Fruit fly (Drosophila melanogaster) whole organism, pupa: Measurements from ENCODE around the gene spn-B.

Source experiments
- CG10348 ChIP-seq: fragments of 200-800 bp; sonication (Bioruptor generic); IDR thresholded peaks from 2 replicates; pipeline ENCODE4 v1.3.6; 2022; ENCODE audit warnings: missing biosample characterization, missing genetic modification characterization
- CG12605 ChIP-seq: fragments of 200-800 bp; sonication (Bioruptor generic); IDR thresholded peaks from 2 replicates; pipeline ENCODE4 v1.3.6; 2022; ENCODE audit warnings: missing biosample characterization, missing genetic modification characterization
- CG13204 ChIP-seq: fragments of 200-800 bp; sonication (Bioruptor generic); optimal IDR thresholded peaks from 2 replicates; lab custom pipeline; 2018; ENCODE audit warnings: missing biosample characterization, mild to moderate bottlenecking, missing genetic modification characterization, moderate library complexity
- CG14655 ChIP-seq: fragments of 200-800 bp; sonication (Bioruptor generic); optimal IDR thresholded peaks from 3 replicates; lab custom pipeline; 2017; ENCODE audit warnings: mild to moderate bottlenecking, missing biosample characterization, missing genetic modification reagents, missing genetic modification characterization
- CG15710 ChIP-seq: fragments of 200-800 bp; sonication (Bioruptor generic); optimal IDR thresholded peaks from 2 replicates; lab custom pipeline; 2018; ENCODE audit warnings: missing biosample characterization, mild to moderate bottlenecking, missing genetic modification characterization, moderate library complexity
- CG17806 ChIP-seq: fragments of 200-800 bp; sonication (Bioruptor generic); optimal IDR thresholded peaks from 2 replicates; lab custom pipeline; 2018; ENCODE audit warnings: missing biosample characterization, mild to moderate bottlenecking, missing genetic modification characterization, moderate library complexity
- CG32121 ChIP-seq: fragments of 200-800 bp; sonication (Bioruptor generic); IDR thresholded peaks from 2 replicates; pipeline ENCODE4 v1.3.6; 2022; ENCODE audit warnings: missing biosample characterization, missing genetic modification characterization
- CG34367 ChIP-seq: fragments of 200-800 bp; sonication (Bioruptor generic); optimal IDR thresholded peaks from 2 replicates; lab custom pipeline; 2018; ENCODE audit warnings: missing biosample characterization, mild to moderate bottlenecking, missing genetic modification characterization
- CG4496 ChIP-seq: fragments of 200-800 bp; sonication (Bioruptor generic); IDR thresholded peaks from 3 replicates; pipeline ENCODE4 v1.3.6; 2022; ENCODE audit warnings: missing biosample characterization, missing genetic modification characterization
- CG8159 ChIP-seq: fragments of 200-800 bp; sonication (Bioruptor generic); optimal IDR thresholded peaks from 3 replicates; lab custom pipeline; 2018; ENCODE audit warnings: missing biosample characterization, mild to moderate bottlenecking, missing genetic modification characterization, moderate library complexity
- CG8301 ChIP-seq: fragments of 200-800 bp; sonication (Bioruptor generic); optimal IDR thresholded peaks from 2 replicates; lab custom pipeline; 2018; ENCODE audit warnings: missing biosample characterization, mild to moderate bottlenecking, missing genetic modification characterization
- CG9948 ChIP-seq: fragments of 200-800 bp; sonication (Bioruptor generic); optimal IDR thresholded peaks from 2 replicates; lab custom pipeline; 2018; ENCODE audit warnings: missing biosample characterization, mild to moderate bottlenecking, missing genetic modification characterization, moderate library complexity
- D1 ChIP-seq: fragments of 200-800 bp; sonication (Bioruptor generic); optimal IDR thresholded peaks from 2 replicates; lab custom pipeline; 2018; ENCODE audit warnings: missing biosample characterization, mild to moderate bottlenecking, missing genetic modification characterization, moderate library complexity
- EcR ChIP-seq: fragments of 200-800 bp; sonication (Bioruptor generic); optimal IDR thresholded peaks from 3 replicates; lab custom pipeline; 2019; ENCODE audit warnings: missing biosample characterization, missing genetic modification characterization, mild to moderate bottlenecking, moderate library complexity, missing genetic modification reagents
- Ets98B ChIP-seq: fragments of 200-800 bp; sonication (Bioruptor generic); IDR thresholded peaks from 2 replicates; pipeline ENCODE4 v1.3.6; 2022; ENCODE audit warnings: missing biosample characterization, missing genetic modification characterization
- Pif1A ChIP-seq: fragments of 200-800 bp; sonication (Bioruptor generic); optimal IDR thresholded peaks from 3 replicates; lab custom pipeline; 2016; ENCODE audit warnings: missing biosample characterization, missing genetic modification characterization
- Pif1B ChIP-seq: fragments of 200-800 bp; sonication (Bioruptor generic); optimal IDR thresholded peaks from 3 replicates; lab custom pipeline; 2016; ENCODE audit warnings: missing biosample characterization, missing genetic modification characterization
- Snoo ChIP-seq: fragments of 200-800 bp; sonication (Bioruptor generic); optimal IDR thresholded peaks from 3 replicates; lab custom pipeline; 2017; ENCODE audit warnings: missing biosample characterization, mild to moderate bottlenecking, missing genetic modification characterization, inconsistent platforms
- fd96Ca ChIP-seq: fragments of 200-800 bp; sonication (Bioruptor generic); IDR thresholded peaks from 3 replicates; pipeline ENCODE4 v1.3.6; 2022; ENCODE audit warnings: missing biosample characterization, missing genetic modification characterization
- gl ChIP-seq: fragments of 200-800 bp; sonication (Bioruptor generic); optimal IDR thresholded peaks from 2 replicates; lab custom pipeline; 2018; ENCODE audit warnings: missing biosample characterization, mild to moderate bottlenecking, missing genetic modification characterization
- rn ChIP-seq: fragments of 200-800 bp; sonication (Bioruptor generic); IDR thresholded peaks from 2 replicates; pipeline ENCODE4 v1.3.6; 2022; ENCODE audit warnings: missing biosample characterization, missing genetic modification characterization

Gene spn-B

dm6 chr3R:14326250-14327112 lies 1.4 kb upstream of the spn-B start, which contains the start of the genes Afti and ATPsynE:
TSS of gene Afti (minus strand) at chr3R:14326689.
TSS of gene ATPsynE (plus strand) at chr3R:14326947.
- no peak for TF ChIP-seq Pif1A (GFP tag; lab: Kevin White, UChicago)
- TF ChIP-seq CG14655 (GFP tag; lab: Kevin White, UChicago): no peak
- peak; percentile 56 for TF ChIP-seq CG15710 (tag; lab: Kevin White, UChicago)
- TF ChIP-seq CG9948 (tag; lab: Kevin White, UChicago): no peak
- TF ChIP-seq gl (tag; lab: Kevin White, UChicago): no peak
- peak; percentile 57 for TF ChIP-seq CG17806
- no peak for TF ChIP-seq CG8301
- TF ChIP-seq Ets98B (GFP tag; lab: Robert Waterston, UW): peak; percentile 52
- TF ChIP-seq EcR (GFP tag; lab: Kevin White, UChicago): no peak
- TF ChIP-seq Snoo: peak; percentile 52
- TF ChIP-seq CG34367 (tag; lab: Kevin White, UChicago): peak; percentile 33
- no peak for TF ChIP-seq CG10348 (GFP tag; lab: Robert Waterston, UW)
- TF ChIP-seq CG4496 (GFP tag; lab: Robert Waterston, UW): peak; percentile 78
- no peak for TF ChIP-seq CG8159 (tag; lab: Kevin White, UChicago)
- TF ChIP-seq Pif1B: no peak
- peak; percentile 41; the same call in 1 of the 2 replicates for TF ChIP-seq CG32121 (GFP tag; lab: Robert Waterston, UW)
- TF ChIP-seq fd96Ca (GFP tag; lab: Robert Waterston, UW): peak; percentile 54

dm6 chr3R:14327113-14327466 lies 761 bp upstream of the spn-B start:
- TF ChIP-seq Ets98B (GFP tag; lab: Robert Waterston, UW) (no peak), CG12605 (no peak), CG9948 (tag; lab: Kevin White, UChicago) (no peak)

- no peak for TF ChIP-seq EcR (GFP tag; lab: Kevin White, UChicago)
- TF ChIP-seq CG8301: no peak
- no peak for TF ChIP-seq rn (GFP tag; lab: Robert Waterston, UW)
- TF ChIP-seq CG34367 (tag; lab: Kevin White, UChicago): no peak
- TF ChIP-seq CG17806: no peak
- no peak for TF ChIP-seq CG13204 (GFP tag; lab: Kevin White, UChicago)
- no peak for TF ChIP-seq Ets98B (GFP tag; lab: Robert Waterston, UW)
- no peak for TF ChIP-seq fd96Ca (GFP tag; lab: Robert Waterston, UW)
- TF ChIP-seq Snoo: no peak
- TF ChIP-seq Pif1A (GFP tag; lab: Kevin White, UChicago): no peak
- no peak for TF ChIP-seq CG4496 (GFP tag; lab: Robert Waterston, UW)
- no peak for TF ChIP-seq CG9948 (tag; lab: Kevin White, UChicago)
- TF ChIP-seq CG12605: no peak
- TF ChIP-seq CG10348 (GFP tag; lab: Robert Waterston, UW): no peak
- TF ChIP-seq CG32121 (GFP tag; lab: Robert Waterston, UW): no peak
- no peak for TF ChIP-seq D1 (tag; lab: Kevin White, UChicago)
- no peak for TF ChIP-seq Pif1B
- TF ChIP-seq CG8159 (tag; lab: Kevin White, UChicago): no peak
- TF ChIP-seq CG14655 (GFP tag; lab: Kevin White, UChicago): no peak
- TF ChIP-seq CG15710 (tag; lab: Kevin White, UChicago): no peak
These were observed 1.7 kb downstream of the spn-B start for dm6 chr3R:14329549-14329948.

- TF ChIP-seq D1 (tag; lab: Kevin White, UChicago) (no peak), Ets98B (GFP tag; lab: Robert Waterston, UW) (no peak), CG4496 (GFP tag; lab: Robert Waterston, UW) (no peak), fd96Ca (GFP tag; lab: Robert Waterston, UW) (no peak), Pif1B (no peak), CG9948 (tag; lab: Kevin White, UChicago) (no peak), CG12605 (no peak), gl (tag; lab: Kevin White, UChicago) (no peak), rn (GFP tag; lab: Robert Waterston, UW) (no peak), CG15710 (tag; lab: Kevin White, UChicago) (no peak), EcR (GFP tag; lab: Kevin White, UChicago) (no peak), Snoo (no peak), Pif1A (GFP tag; lab: Kevin White, UChicago) (no peak), CG14655 (GFP tag; lab: Kevin White, UChicago) (no peak), CG10348 (GFP tag; lab: Robert Waterston, UW) (no peak), CG8301 (no peak), CG32121 (GFP tag; lab: Robert Waterston, UW) (no peak)
These were observed 2.8 kb downstream of the spn-B start for dm6 chr3R:14330654-14331053.

- TF ChIP-seq CG32121 (GFP tag; lab: Robert Waterston, UW) (no peak), EcR (GFP tag; lab: Kevin White, UChicago) (no peak), Ets98B (GFP tag; lab: Robert Waterston, UW) (no peak), D1 (tag; lab: Kevin White, UChicago) (no peak), CG14655 (GFP tag; lab: Kevin White, UChicago) (no peak)
These were observed 3.6 kb downstream of the spn-B start for dm6 chr3R:14331474-14331873.

dm6 chr3R:14332735-14333134 lies 4.9 kb downstream of the spn-B start:
- TF ChIP-seq EcR (GFP tag; lab: Kevin White, UChicago): no peak
- peak; percentile 1 for TF ChIP-seq CG14655 (GFP tag; lab: Kevin White, UChicago)
